Worm (Caenorhabditis elegans): ENCODE results near the gene pdha-1.

DNA sequence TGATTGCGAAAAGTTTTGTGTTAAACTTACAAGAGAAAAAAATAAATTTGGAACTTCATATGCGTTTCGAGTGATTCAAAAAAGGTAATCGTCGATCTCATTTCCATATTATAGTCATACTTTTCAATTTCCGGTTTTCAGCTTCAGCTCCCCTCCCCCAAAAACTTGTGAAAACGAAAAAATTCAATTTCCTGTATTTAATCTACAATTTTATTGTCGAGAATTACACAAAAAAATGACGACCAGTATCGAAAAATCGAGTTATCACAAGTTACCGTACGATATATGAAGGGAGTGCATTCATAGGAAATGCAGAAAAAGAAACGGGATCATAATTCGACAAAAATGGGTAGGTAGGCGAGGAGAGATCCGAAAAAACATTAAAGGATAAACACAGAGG lies 46.0 kb downstream of the pdha-1 start, which contains the start of gene lron-4:
- TF ChIP-seq sox-2 (GFP tag; IDR thresholded peaks at IDR 0.05): no peak
- no peak for TF ChIP-seq ama-1 (optimal IDR thresholded peaks at IDR 0.05)
- TF ChIP-seq ceh-31 (tag; optimal IDR thresholded peaks at IDR 0.05): no peak
- TF ChIP-seq nhr-232 (tag; optimal IDR thresholded peaks at IDR 0.05): no peak
- no peak for TF ChIP-seq unc-42 (tag; optimal IDR thresholded peaks at IDR 0.05)
